Worm (Caenorhabditis elegans) whole organism, L2 larva: Measurements from ENCODE around the gene vms-1.

Experiments
- aly-2 ChIP-seq: fragments of 150-350 bp; optimal IDR thresholded peaks from 2 replicates; lab custom pipeline; 2014; ENCODE audit warnings: missing biosample characterization, missing genetic modification characterization
- ama-1 ChIP-seq: fragments of 150-350 bp; optimal IDR thresholded peaks from 2 replicates; lab custom pipeline; 2018; ENCODE audit warnings: inconsistent platforms
- elt-3 ChIP-seq: sonication (generic microtip); optimal IDR thresholded peaks from 2 replicates; lab custom pipeline; 2017; ENCODE audit warnings: missing biosample characterization, missing genetic modification characterization
- fos-1 ChIP-seq: fragments of 150-350 bp; optimal IDR thresholded peaks from 2 replicates; lab custom pipeline; 2014; ENCODE audit warnings: missing biosample characterization, missing genetic modification characterization
- gmeb-1 ChIP-seq: fragments of 150-350 bp; optimal IDR thresholded peaks from 2 replicates; lab custom pipeline; 2014; ENCODE audit warnings: missing biosample characterization, missing genetic modification characterization
- lin-13 ChIP-seq: fragments of 150-350 bp; optimal IDR thresholded peaks from 2 replicates; lab custom pipeline; 2014; ENCODE audit warnings: missing biosample characterization, missing genetic modification reagents, missing genetic modification characterization
- mbf-1 ChIP-seq: sonication (generic microtip); optimal IDR thresholded peaks from 2 replicates; lab custom pipeline; 2017; ENCODE audit warnings: missing biosample characterization, missing genetic modification characterization
- nhr-77 ChIP-seq: fragments of 150-350 bp; optimal IDR thresholded peaks from 2 replicates; lab custom pipeline; 2014; ENCODE audit warnings: missing biosample characterization, missing genetic modification characterization

DNA sequence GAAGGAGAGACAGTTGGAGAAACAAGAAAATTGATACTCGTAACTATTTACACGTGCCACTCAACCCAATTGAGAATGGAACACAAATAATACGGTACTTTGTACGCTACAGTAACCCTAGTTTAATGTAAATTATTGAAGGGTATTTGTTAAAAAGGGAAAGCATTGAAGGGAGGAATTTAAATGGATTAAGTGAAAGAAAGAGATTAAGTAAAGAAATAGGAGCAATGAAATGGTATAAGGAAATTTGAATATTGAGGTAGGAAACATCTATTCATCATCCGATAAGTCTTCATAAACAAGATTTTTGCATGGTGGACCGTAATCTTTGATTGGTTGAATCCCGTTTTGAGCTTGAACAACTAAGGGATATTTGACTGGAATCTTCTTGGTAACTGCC is 23.0 kb downstream of the vms-1 start:
- TF ChIP-seq elt-3 (tag; lab: Kevin White, UChicago) (no peak), ama-1 (lab: Kevin White, UChicago) (no peak), aly-2 (tag; lab: Kevin White, UChicago) (no peak), mbf-1 (tag; lab: Kevin White, UChicago) (no peak), lin-13 (GFP tag; lab: Kevin White, UChicago) (no peak), gmeb-1 (tag; lab: Kevin White, UChicago) (no peak), nhr-77 (tag; lab: Kevin White, UChicago) (no peak), fos-1 (no peak)
